Fruit fly (Drosophila melanogaster) whole organism, embryonic: ENCODE results near the gene Myo31DF.

ENCODE experiments used
- Asciz ChIP-seq: fragments of 200-800 bp; sonication (Bioruptor generic); optimal IDR thresholded peaks from 2 replicates; lab custom pipeline; 2017; ENCODE audit warnings: missing biosample characterization, mild to moderate bottlenecking, missing genetic modification characterization, missing genetic modification reagents
- Awh ChIP-seq: fragments of 200-800 bp; sonication (Bioruptor generic); IDR thresholded peaks from 2 replicates; pipeline ENCODE4, ENCODE4 v1.3.6; 2022; ENCODE audit warnings: missing biosample characterization, missing genetic modification characterization
- BEAF-32 ChIP-seq: fragments of 200-800 bp; sonication (Bioruptor generic); optimal IDR thresholded peaks from 3 replicates; lab custom pipeline; 2017; ENCODE audit warnings: missing biosample characterization, missing genetic modification characterization, mild to moderate bottlenecking, moderate library complexity, missing genetic modification reagents
- Bteb2 ChIP-seq: fragments of 200-800 bp; sonication (Bioruptor generic); optimal IDR thresholded peaks from 2 replicates; lab custom pipeline; 2016; ENCODE audit warnings: missing biosample characterization, missing genetic modification characterization
- CG10431 ChIP-seq: fragments of 200-800 bp; sonication (Bioruptor generic); optimal IDR thresholded peaks from 3 replicates; lab custom pipeline; 2018; ENCODE audit warnings: missing biosample characterization, mild to moderate bottlenecking, missing genetic modification characterization
- CG10543 ChIP-seq: fragments of 200-800 bp; sonication (Bioruptor generic); optimal IDR thresholded peaks from 3 replicates; lab custom pipeline; 2017; ENCODE audit warnings: missing biosample characterization, mild to moderate bottlenecking, missing genetic modification characterization, moderate library complexity
- CG11398 ChIP-seq: fragments of 200-800 bp; sonication (Bioruptor generic); optimal IDR thresholded peaks from 2 replicates; lab custom pipeline; 2016; ENCODE audit warnings: missing biosample characterization, missing genetic modification characterization
- CG11456 ChIP-seq: fragments of 200-800 bp; sonication (Bioruptor generic); IDR thresholded peaks from 3 replicates; pipeline ENCODE4 v1.3.6; 2022; ENCODE audit warnings: missing biosample characterization, missing genetic modification characterization
- CG11695 ChIP-seq: fragments of 200-800 bp; sonication (Bioruptor generic); IDR thresholded peaks from 3 replicates; pipeline ENCODE4 v1.3.6; 2022; ENCODE audit warnings: missing biosample characterization, missing genetic modification characterization
- CG12769 ChIP-seq: fragments of 200-800 bp; sonication (Bioruptor generic); optimal IDR thresholded peaks from 2 replicates; lab custom pipeline; 2019; ENCODE audit warnings: missing biosample characterization, mild to moderate bottlenecking, missing genetic modification characterization, moderate library complexity
- CG14050 ChIP-seq: fragments of 200-800 bp; sonication (Bioruptor generic); IDR thresholded peaks from 3 replicates; pipeline ENCODE4 v1.3.6; 2022; ENCODE audit warnings: missing biosample characterization, missing genetic modification characterization
- CG14710 ChIP-seq: fragments of 200-800 bp; sonication (Bioruptor generic); optimal IDR thresholded peaks from 3 replicates; lab custom pipeline; 2019; ENCODE audit warnings: missing biosample characterization, mild to moderate bottlenecking, missing genetic modification characterization, moderate library complexity
- CG15011 ChIP-seq: fragments of 200-800 bp; sonication (Bioruptor generic); optimal IDR thresholded peaks from 3 replicates; lab custom pipeline; 2018; ENCODE audit warnings: missing biosample characterization, mild to moderate bottlenecking, missing genetic modification characterization
- CG1529 ChIP-seq: fragments of 200-800 bp; sonication (Bioruptor generic); optimal IDR thresholded peaks from 3 replicates; lab custom pipeline; 2018; ENCODE audit warnings: missing biosample characterization, missing genetic modification characterization
- CG17829 ChIP-seq: fragments of 200-800 bp; optimal IDR thresholded peaks from 2 replicates; lab custom pipeline; 2019; ENCODE audit warnings: missing biosample characterization, mild to moderate bottlenecking, missing genetic modification characterization, moderate library complexity
- CG3065 ChIP-seq: fragments of 200-800 bp; sonication (Bioruptor generic); optimal IDR thresholded peaks from 2 replicates; lab custom pipeline; 2016; ENCODE audit warnings: missing biosample characterization, missing genetic modification characterization
- CG31441 ChIP-seq: fragments of 200-800 bp; sonication (Bioruptor generic); IDR thresholded peaks from 2 replicates; pipeline ENCODE4 v1.3.6; 2022; ENCODE audit warnings: missing biosample characterization, missing genetic modification characterization
- CG33213 ChIP-seq: fragments of 200-800 bp; sonication (Bioruptor generic); optimal IDR thresholded peaks from 3 replicates; lab custom pipeline; 2016; ENCODE audit warnings: missing biosample characterization, missing genetic modification characterization
- CG33557 ChIP-seq: fragments of 200-800 bp; sonication (Bioruptor generic); optimal IDR thresholded peaks from 2 replicates; lab custom pipeline; 2019; ENCODE audit warnings: missing biosample characterization, mild to moderate bottlenecking, missing genetic modification characterization, moderate library complexity
- CG34422 ChIP-seq: fragments of 200-800 bp; sonication (Bioruptor generic); IDR thresholded peaks from 3 replicates; pipeline ENCODE4 v1.3.6; 2022; ENCODE audit warnings: missing biosample characterization, missing genetic modification characterization
- CG42726 ChIP-seq: fragments of 200-800 bp; sonication (Bioruptor generic); IDR thresholded peaks from 2 replicates; pipeline ENCODE4 v1.3.6; 2022; ENCODE audit warnings: missing biosample characterization, missing genetic modification characterization; ENCODE audit not compliant: partially characterized antibody
- CG5245 ChIP-seq: fragments of 200-800 bp; sonication (Bioruptor generic); optimal IDR thresholded peaks from 3 replicates; lab custom pipeline; 2016; ENCODE audit warnings: missing biosample characterization, missing genetic modification characterization
- CG5953 ChIP-seq: fragments of 200-800 bp; sonication (Bioruptor generic); IDR thresholded peaks from 2 replicates; pipeline ENCODE4 v1.3.6; 2022; ENCODE audit warnings: missing biosample characterization, missing genetic modification characterization
- CG7271 ChIP-seq: fragments of 200-800 bp; sonication (Bioruptor generic); optimal IDR thresholded peaks from 2 replicates; lab custom pipeline; 2018; ENCODE audit warnings: missing biosample characterization, mild to moderate bottlenecking, missing genetic modification characterization, moderate library complexity
- CG7556 ChIP-seq: fragments of 200-800 bp; sonication (Bioruptor generic); optimal IDR thresholded peaks from 2 replicates; lab custom pipeline; 2017; ENCODE audit warnings: missing biosample characterization, mild to moderate bottlenecking, missing genetic modification characterization
- CG7963 ChIP-seq: fragments of 200-800 bp; sonication (Bioruptor generic); IDR thresholded peaks from 3 replicates; pipeline ENCODE4 v1.3.6; 2022; ENCODE audit warnings: missing biosample characterization, missing genetic modification characterization; ENCODE audit not compliant: partially characterized antibody
- CG9215 ChIP-seq: fragments of 200-800 bp; sonication (Bioruptor generic); IDR thresholded peaks from 2 replicates; pipeline ENCODE4 v1.3.6; 2022; ENCODE audit warnings: missing biosample characterization, missing genetic modification characterization
- Deaf1 ChIP-seq: fragments of 200-800 bp; optimal IDR thresholded peaks from 3 replicates; lab custom pipeline; 2019; ENCODE audit warnings: missing biosample characterization, mild to moderate bottlenecking, missing genetic modification characterization, moderate library complexity
- Doc3 ChIP-seq: fragments of 200-800 bp; sonication (Bioruptor generic); IDR thresholded peaks from 3 replicates; pipeline ENCODE4 v1.3.6; 2022; ENCODE audit warnings: missing biosample characterization, missing genetic modification characterization; ENCODE audit not compliant: partially characterized antibody
- Eip74EF ChIP-seq, 2 experiments: fragments of 200-800 bp in 1 of 2; fragments of >200 bp in 1 of 2; sonication (Bioruptor generic) in 1 of 2; optimal IDR thresholded peaks; 2 replicates each; lab custom pipeline; 2017 to 2019; ENCODE audit warnings: missing biosample characterization in 2 of 2, missing genetic modification characterization in 2 of 2, mild to moderate bottlenecking in 1 of 2, moderate library complexity in 1 of 2
- HHEX ChIP-seq: fragments of 200-800 bp; sonication (Bioruptor generic); optimal IDR thresholded peaks from 3 replicates; lab custom pipeline; 2017; ENCODE audit warnings: missing biosample characterization, mild to moderate bottlenecking, missing genetic modification characterization, missing genetic modification reagents
- Meics ChIP-seq: fragments of 200-800 bp; sonication (Bioruptor generic); optimal IDR thresholded peaks from 2 replicates; lab custom pipeline; 2017; ENCODE audit warnings: missing biosample characterization, mild to moderate bottlenecking, missing genetic modification characterization
- Myb ChIP-seq: fragments of 200-800 bp; sonication (Bioruptor generic); optimal IDR thresholded peaks from 2 replicates; lab custom pipeline; 2016; ENCODE audit warnings: missing biosample characterization, missing genetic modification characterization
- Six4 ChIP-seq: fragments of 200-800 bp; sonication (Bioruptor generic); optimal IDR thresholded peaks from 2 replicates; lab custom pipeline; 2016; ENCODE audit warnings: missing biosample characterization, missing genetic modification characterization
- Sry-β ChIP-seq: fragments of 200-800 bp; sonication (Bioruptor generic); optimal IDR thresholded peaks from 2 replicates; lab custom pipeline; 2018; ENCODE audit warnings: missing biosample characterization, mild to moderate bottlenecking, missing genetic modification characterization, moderate library complexity
- bab2 ChIP-seq: fragments of 200-800 bp; sonication (Bioruptor generic); optimal IDR thresholded peaks from 2 replicates; lab custom pipeline; 2016; ENCODE audit warnings: missing biosample characterization, missing genetic modification characterization
- bowl ChIP-seq: fragments of 200-800 bp; sonication (Bioruptor generic); IDR thresholded peaks from 2 replicates; pipeline ENCODE4 v1.3.6; 2022; ENCODE audit warnings: missing biosample characterization, missing genetic modification characterization
- fu2 ChIP-seq: fragments of 200-800 bp; sonication (Bioruptor generic); optimal IDR thresholded peaks from 2 replicates; lab custom pipeline; 2016; ENCODE audit warnings: missing biosample characterization, missing genetic modification characterization
- maf-S ChIP-seq: fragments of 200-800 bp; sonication (Bioruptor generic); optimal IDR thresholded peaks from 2 replicates; lab custom pipeline; 2016; ENCODE audit warnings: missing biosample characterization, missing genetic modification characterization
- mam ChIP-seq: fragments of 200-800 bp; sonication (Bioruptor generic); optimal IDR thresholded peaks from 3 replicates; lab custom pipeline; 2016; ENCODE audit warnings: missing biosample characterization, missing genetic modification characterization
- p53 ChIP-seq: fragments of 200-800 bp; sonication (Bioruptor generic); optimal IDR thresholded peaks from 2 replicates; lab custom pipeline; 2016; ENCODE audit warnings: missing biosample characterization, missing genetic modification characterization
- pzg ChIP-seq: fragments of 200-800 bp; sonication (Bioruptor generic); optimal IDR thresholded peaks from 3 replicates; lab custom pipeline; 2018; ENCODE audit warnings: missing biosample characterization, mild to moderate bottlenecking, missing genetic modification characterization, moderate library complexity
- seq ChIP-seq: fragments of 200-800 bp; sonication (Bioruptor generic); IDR thresholded peaks from 2 replicates; pipeline ENCODE4 v1.3.6; 2022; ENCODE audit warnings: missing biosample characterization, missing genetic modification characterization
- sima ChIP-seq: fragments of 200-800 bp; sonication (Bioruptor generic); optimal IDR thresholded peaks from 2 replicates; lab custom pipeline; 2016; ENCODE audit warnings: missing biosample characterization, missing genetic modification characterization
- slbo ChIP-seq: fragments of 200-800 bp; sonication (Bioruptor generic); IDR thresholded peaks from 2 replicates; pipeline ENCODE4 v1.3.6; 2022; ENCODE audit warnings: missing biosample characterization, missing genetic modification characterization
- slp2 ChIP-seq: fragments of 200-800 bp; sonication (Bioruptor generic); optimal IDR thresholded peaks from 2 replicates; lab custom pipeline; 2016; ENCODE audit warnings: missing biosample characterization, missing genetic modification characterization
- sob ChIP-seq: fragments of 200-800 bp; sonication (Bioruptor generic); IDR thresholded peaks from 2 replicates; pipeline ENCODE4 v1.3.6; 2022; ENCODE audit warnings: missing biosample characterization, missing genetic modification characterization
- tin ChIP-seq: fragments of 200-800 bp; sonication (Bioruptor generic); optimal IDR thresholded peaks from 3 replicates; lab custom pipeline; 2016; ENCODE audit warnings: missing biosample characterization, missing genetic modification characterization
- tio ChIP-seq: fragments of 200-800 bp; sonication (Bioruptor generic); optimal IDR thresholded peaks from 2 replicates; lab custom pipeline; 2017; ENCODE audit warnings: missing biosample characterization, missing genetic modification characterization, inconsistent platforms
- wdn ChIP-seq: fragments of 200-800 bp; sonication (Bioruptor generic); IDR thresholded peaks from 2 replicates; pipeline ENCODE4 v1.3.6; 2022; ENCODE audit warnings: missing biosample characterization, missing genetic modification characterization
- zf30C ChIP-seq: fragments of 200-800 bp; sonication (Bioruptor generic); optimal IDR thresholded peaks from 3 replicates; lab custom pipeline; 2018; ENCODE audit warnings: missing biosample characterization, mild to moderate bottlenecking, missing genetic modification characterization

The Myo31DF gene

dm6 chr2L:10466865-10467270 is 39.7 kb downstream of the Myo31DF start (continued):
- no peak for TF ChIP-seq CG9215 (GFP tag; lab: Robert Waterston, UW)
- no peak for TF ChIP-seq CG3065 (GFP tag; lab: Kevin White, UChicago)
- TF ChIP-seq CG10431 (GFP tag; lab: Kevin White, UChicago): no peak
- peak; percentile 78 for TF ChIP-seq CG31441 (GFP tag; lab: Robert Waterston, UW)
- TF ChIP-seq slp2 (GFP tag; lab: Kevin White, UChicago): peak; percentile 37
- peak; percentile 51 for TF ChIP-seq Meics (GFP tag; lab: Kevin White, UChicago)
- no peak for TF ChIP-seq zf30C
- TF ChIP-seq CG5245 (GFP tag; lab: Kevin White, UChicago): peak; percentile 62
- no peak for TF ChIP-seq CG11456 (GFP tag; lab: Robert Waterston, UW)
- TF ChIP-seq CG11398 (GFP tag; lab: Kevin White, UChicago): peak; percentile 21
- TF ChIP-seq sima (GFP tag; lab: Kevin White, UChicago): no peak
- no peak for TF ChIP-seq CG5953
- TF ChIP-seq p53 (GFP tag; lab: Kevin White, UChicago): no peak
- TF ChIP-seq Eip74EF (GFP tag; optimal IDR thresholded peaks at IDR 0.05; lab: Kevin White, UChicago): peak in 1 of 2 experiments; percentile 65
- TF ChIP-seq Sry-β (GFP tag; lab: Kevin White, UChicago): no peak
- peak; percentile 44 for TF ChIP-seq mam
- no peak for TF ChIP-seq Bteb2
- no peak for TF ChIP-seq Doc3 (GFP tag; lab: Robert Waterston, UW)
- TF ChIP-seq CG10543 (GFP tag; lab: Kevin White, UChicago): no peak
- 0 out of 3 replicates have a peak, but pooled peaks have one; percentile 27 for TF ChIP-seq CG34422
- peak; percentile 69 for TF ChIP-seq CG7556
- TF ChIP-seq maf-S (GFP tag; lab: Kevin White, UChicago): no peak
- TF ChIP-seq BEAF-32 (GFP tag; lab: Kevin White, UChicago): no peak
- peak; percentile 36 for TF ChIP-seq CG33213 (GFP tag; lab: Kevin White, UChicago)
- no peak for TF ChIP-seq CG7963
- TF ChIP-seq CG17829 (tag; lab: Kevin White, UChicago): peak; percentile 75
- no peak for TF ChIP-seq seq (GFP tag; lab: Robert Waterston, UW)
- no peak for TF ChIP-seq CG12769 (tag; lab: Kevin White, UChicago)
- peak; percentile 60 for TF ChIP-seq Six4 (GFP tag; lab: Kevin White, UChicago)
- TF ChIP-seq CG15011 (GFP tag; lab: Kevin White, UChicago): no peak
- TF ChIP-seq tin (GFP tag; lab: Kevin White, UChicago): peak; percentile 63
- no peak for TF ChIP-seq pzg (GFP tag; lab: Kevin White, UChicago)
- TF ChIP-seq CG1529: peak; percentile 67
- TF ChIP-seq wdn (GFP tag; lab: Robert Waterston, UW): no peak
- TF ChIP-seq tio (GFP tag; lab: Kevin White, UChicago): peak; percentile 74
- no peak for TF ChIP-seq fu2
- TF ChIP-seq sob (GFP tag; lab: Robert Waterston, UW): peak; percentile 57
- TF ChIP-seq Asciz (GFP tag; lab: Kevin White, UChicago): peak; percentile 63
- TF ChIP-seq CG11695 (GFP tag; lab: Robert Waterston, UW): peak; percentile 54; the same call in 2 of the 3 replicates
- no peak for TF ChIP-seq bowl (GFP tag; lab: Robert Waterston, UW)
- peak; percentile 12 for TF ChIP-seq CG33557 (GFP tag; lab: Kevin White, UChicago)
- no peak for TF ChIP-seq CG7271 (tag; lab: Kevin White, UChicago)
- no peak for TF ChIP-seq CG42726 (GFP tag; lab: Robert Waterston, UW)
- TF ChIP-seq Myb (GFP tag; lab: Kevin White, UChicago): no peak
- TF ChIP-seq bab2: peak; percentile 27
- peak; percentile 73 for TF ChIP-seq CG14710 (tag; lab: Kevin White, UChicago)
- no peak; the same call in 1 of the 2 replicates for TF ChIP-seq slbo (GFP tag; lab: Robert Waterston, UW)
- no peak for TF ChIP-seq CG14050
- peak; percentile 53 for TF ChIP-seq HHEX (GFP tag; lab: Kevin White, UChicago)
- no peak for TF ChIP-seq Deaf1 (tag; lab: Kevin White, UChicago)
- TF ChIP-seq Awh (GFP tag; lab: Robert Waterston, UW): no peak
